Worm (Caenorhabditis elegans) whole organism, L1 larva: ENCODE results near the gene K08E5.5.

Experiments
- C04F5.9 ChIP-seq: sonication (generic microtip); optimal IDR thresholded peaks from 2 replicates; lab custom pipeline; 2016; ENCODE audit warnings: missing genetic modification characterization, missing compliant biosample characterization
- C34B4.2 ChIP-seq: sonication (generic microtip); optimal IDR thresholded peaks from 2 replicates; lab custom pipeline; 2017; ENCODE audit warnings: mild to moderate bottlenecking, missing genetic modification characterization, missing compliant biosample characterization
- aha-1 ChIP-seq: fragments of 150-350 bp; optimal IDR thresholded peaks from 2 replicates; lab custom pipeline; 2014; ENCODE audit warnings: missing biosample characterization, missing genetic modification characterization
- alr-1 ChIP-seq: fragments of 200-800 bp; sonication (Bioruptor generic); optimal IDR thresholded peaks from 2 replicates; lab custom pipeline; 2018; ENCODE audit warnings: borderline replicate concordance, mild to moderate bottlenecking, missing genetic modification characterization, missing compliant biosample characterization
- aly-2 ChIP-seq: fragments of 150-350 bp; optimal IDR thresholded peaks from 2 replicates; lab custom pipeline; 2014; ENCODE audit warnings: missing biosample characterization, missing genetic modification characterization
- blmp-1 ChIP-seq: fragments of 150-350 bp; optimal IDR thresholded peaks from 2 replicates; lab custom pipeline; 2014; ENCODE audit warnings: missing biosample characterization, missing genetic modification characterization
- ceh-63 ChIP-seq: fragments of 200-800 bp; sonication (Bioruptor generic); optimal IDR thresholded peaks from 2 replicates; lab custom pipeline; 2018; ENCODE audit warnings: mild to moderate bottlenecking, missing genetic modification characterization, missing compliant biosample characterization
- ceh-8 ChIP-seq: fragments of 200-800 bp; sonication (Bioruptor generic); optimal IDR thresholded peaks from 2 replicates; lab custom pipeline; 2018; ENCODE audit warnings: mild to moderate bottlenecking, missing genetic modification characterization, moderate library complexity, missing compliant biosample characterization
- ceh-88 ChIP-seq: fragments of 200-800 bp; sonication (Bioruptor generic); IDR thresholded peaks from 2 replicates; pipeline ENCODE4 v1.3.6; 2022; ENCODE audit warnings: missing genetic modification characterization, missing compliant biosample characterization
- ceh-90 ChIP-seq: sonication (generic microtip); optimal IDR thresholded peaks from 2 replicates; lab custom pipeline; 2016; ENCODE audit warnings: missing genetic modification characterization, missing compliant biosample characterization
- dpl-1 ChIP-seq, 3 experiments: fragments of 150-350 bp in 2 of 3; sonication (generic microtip) in 1 of 3; optimal IDR thresholded peaks; 2 replicates each; lab custom pipeline; 2014 to 2017; ENCODE audit warnings: missing biosample characterization in 3 of 3, missing genetic modification characterization in 3 of 3, missing genetic modification reagents in 3 of 3
- efl-1 ChIP-seq, 4 experiments: fragments of 150-350 bp; optimal IDR thresholded peaks in 3 of 4; peaks in 1 of 4; 1 replicate in 1 of 4; 2 replicates in 3 of 4; lab custom pipeline; 2014; ENCODE audit warnings: missing biosample characterization in 2 of 4, missing genetic modification characterization in 2 of 4, missing genetic modification reagents in 2 of 4
- egl-13 ChIP-seq: sonication (generic microtip); optimal IDR thresholded peaks from 2 replicates; lab custom pipeline; 2016; ENCODE audit warnings: missing genotype, missing genetic modification reagents, missing genetic modification characterization, missing compliant biosample characterization
- egl-27 ChIP-seq, 2 experiments: fragments of 150-350 bp in 1 of 2; sonication (generic microtip); optimal IDR thresholded peaks; 3 replicates each; lab custom pipeline; 2017 to 2018; ENCODE audit warnings: missing biosample characterization in 2 of 2, missing genetic modification characterization in 2 of 2, missing genetic modification reagents in 2 of 2
- elt-3 ChIP-seq, 6 experiments: fragments of 150-350 bp in 1 of 6; sonication (generic microtip); optimal IDR thresholded peaks; 2 replicates each; lab custom pipeline; 2017 to 2018; ENCODE audit warnings: missing biosample characterization in 6 of 6, missing genetic modification characterization in 6 of 6, inconsistent platforms in 1 of 6
- ets-5 ChIP-seq: fragments of 200-800 bp; sonication (Bioruptor generic); IDR thresholded peaks from 2 replicates; pipeline ENCODE4 v1.3.6; 2022; ENCODE audit warnings: missing genetic modification characterization, missing compliant biosample characterization
- fkh-8 ChIP-seq: sonication (generic microtip); optimal IDR thresholded peaks from 2 replicates; lab custom pipeline; 2016; ENCODE audit warnings: mild to moderate bottlenecking, missing genetic modification characterization, missing compliant biosample characterization
- irx-1 ChIP-seq: sonication (generic microtip); optimal IDR thresholded peaks from 2 replicates; lab custom pipeline; 2016; ENCODE audit warnings: missing genetic modification characterization, missing compliant biosample characterization
- isw-1 ChIP-seq: fragments of 200-800 bp; sonication (Bioruptor generic); IDR thresholded peaks from 2 replicates; pipeline ENCODE4 v1.3.6; 2022; ENCODE audit warnings: missing genetic modification characterization, missing compliant biosample characterization
- lin-14 ChIP-seq: fragments of 200-800 bp; sonication (Bioruptor generic); optimal IDR thresholded peaks from 2 replicates; lab custom pipeline; 2018; ENCODE audit warnings: mild to moderate bottlenecking, missing genetic modification characterization, moderate library complexity, missing compliant biosample characterization
- lin-35 ChIP-seq, 2 experiments: fragments of 150-350 bp; optimal IDR thresholded peaks; 2 replicates each; lab custom pipeline; 2014; ENCODE audit warnings: missing biosample characterization in 2 of 2, missing genetic modification characterization in 2 of 2, missing genetic modification reagents in 2 of 2
- lir-3 ChIP-seq: sonication (generic microtip); optimal IDR thresholded peaks from 2 replicates; lab custom pipeline; 2016; ENCODE audit warnings: mild to moderate bottlenecking, missing genetic modification characterization, moderate library complexity, missing compliant biosample characterization; ENCODE audit not compliant: poor library complexity
- lsy-2 ChIP-seq, 2 experiments: fragments of 150-350 bp; optimal IDR thresholded peaks; 2 replicates each; lab custom pipeline; 2014; ENCODE audit warnings: missing biosample characterization in 2 of 2, missing genetic modification characterization in 2 of 2
- mab-9 ChIP-seq: fragments of 200-800 bp; sonication (Bioruptor generic); IDR thresholded peaks from 2 replicates; pipeline ENCODE4 v1.3.6; 2022; ENCODE audit warnings: missing genetic modification reagents, missing genetic modification characterization, missing compliant biosample characterization
- mdl-1 ChIP-seq, 2 experiments: fragments of 150-350 bp; optimal IDR thresholded peaks; 2 replicates each; lab custom pipeline; 2014 to 2017; ENCODE audit warnings: missing biosample characterization in 2 of 2, missing genetic modification characterization in 2 of 2, inconsistent platforms in 1 of 2
- mef-2 ChIP-seq: fragments of 150-350 bp; optimal IDR thresholded peaks from 2 replicates; lab custom pipeline; 2014; ENCODE audit warnings: missing biosample characterization, missing genetic modification characterization
- mep-1 ChIP-seq: fragments of 150-350 bp; optimal IDR thresholded peaks from 2 replicates; lab custom pipeline; 2014; ENCODE audit warnings: missing biosample characterization, missing genetic modification characterization
- nhr-19 ChIP-seq: fragments of 200-800 bp; sonication (Bioruptor generic); conservative IDR thresholded peaks from 2 replicates; pipeline ENCODE4 v1.3.6; 2022; ENCODE audit warnings: missing genetic modification characterization, missing compliant biosample characterization
- nhr-20 ChIP-seq: sonication (generic microtip); optimal IDR thresholded peaks from 2 replicates; lab custom pipeline; 2016; ENCODE audit warnings: mild to moderate bottlenecking, missing genetic modification characterization, missing compliant biosample characterization
- nhr-28 ChIP-seq: fragments of 150-350 bp; optimal IDR thresholded peaks from 2 replicates; lab custom pipeline; 2014; ENCODE audit warnings: missing biosample characterization, missing genetic modification characterization
- nhr-47 ChIP-seq: sonication (generic microtip); optimal IDR thresholded peaks from 2 replicates; lab custom pipeline; 2016; ENCODE audit warnings: mild to moderate bottlenecking, missing genetic modification characterization, moderate library complexity, missing compliant biosample characterization
- nhr-71 ChIP-seq: sonication (generic microtip); optimal IDR thresholded peaks from 2 replicates; lab custom pipeline; 2016; ENCODE audit warnings: mild to moderate bottlenecking, missing genetic modification characterization, moderate library complexity, missing compliant biosample characterization
- nhr-77 ChIP-seq: fragments of 150-350 bp; optimal IDR thresholded peaks from 2 replicates; lab custom pipeline; 2014; ENCODE audit warnings: missing biosample characterization, missing genetic modification characterization
- nhr-84 ChIP-seq: sonication (generic microtip); optimal IDR thresholded peaks from 2 replicates; lab custom pipeline; 2017; ENCODE audit warnings: missing biosample characterization, missing genetic modification characterization
- nhr-85 ChIP-seq: sonication (generic microtip); peaks from one replicate; lab custom pipeline; 2016; ENCODE audit warnings: missing genetic modification characterization, inconsistent platforms, missing compliant biosample characterization
- pqm-1 ChIP-seq: sonication (generic microtip); optimal IDR thresholded peaks from 3 replicates; lab custom pipeline; 2017; ENCODE audit warnings: missing biosample characterization, missing genetic modification characterization
- sox-4 ChIP-seq: sonication (generic microtip); optimal IDR thresholded peaks from 2 replicates; lab custom pipeline; 2016; ENCODE audit warnings: missing genetic modification characterization, missing compliant biosample characterization
- tbx-2 ChIP-seq: sonication (generic microtip); optimal IDR thresholded peaks from 2 replicates; lab custom pipeline; 2016; ENCODE audit warnings: missing genetic modification characterization, missing compliant biosample characterization
- tlp-1 ChIP-seq: fragments of 150-350 bp; optimal IDR thresholded peaks from 2 replicates; lab custom pipeline; 2014; ENCODE audit warnings: missing biosample characterization, missing genetic modification characterization
- unc-130 ChIP-seq: fragments of 150-350 bp; optimal IDR thresholded peaks from 2 replicates; lab custom pipeline; 2017; ENCODE audit warnings: missing biosample characterization, missing genetic modification characterization, inconsistent platforms
- unc-98 ChIP-seq: fragments of 200-800 bp; sonication (Bioruptor generic); IDR thresholded peaks from 2 replicates; pipeline ENCODE4 v1.3.6; 2022; ENCODE audit warnings: missing genetic modification characterization, missing compliant biosample characterization
- vab-15 ChIP-seq: sonication (generic microtip); optimal IDR thresholded peaks from 2 replicates; lab custom pipeline; 2017; ENCODE audit warnings: missing genotype, mild to moderate bottlenecking, missing genetic modification characterization, missing compliant biosample characterization
- xbp-1 ChIP-seq: sonication (generic microtip); optimal IDR thresholded peaks from 2 replicates; lab custom pipeline; 2016; ENCODE audit warnings: missing genetic modification characterization, missing compliant biosample characterization
- zag-1 ChIP-seq: fragments of 150-350 bp; optimal IDR thresholded peaks from 2 replicates; lab custom pipeline; 2014; ENCODE audit warnings: missing biosample characterization, missing genetic modification characterization
- zip-4 ChIP-seq: fragments of 200-800 bp; sonication (Bioruptor generic); optimal IDR thresholded peaks from 2 replicates; lab custom pipeline; 2018; ENCODE audit warnings: mild to moderate bottlenecking, missing genetic modification characterization, moderate library complexity, missing compliant biosample characterization
- ztf-4 ChIP-seq: fragments of 150-350 bp; optimal IDR thresholded peaks from 2 replicates; lab custom pipeline; 2014; ENCODE audit warnings: missing biosample characterization, missing genetic modification characterization

Gene K08E5.5

DNA sequence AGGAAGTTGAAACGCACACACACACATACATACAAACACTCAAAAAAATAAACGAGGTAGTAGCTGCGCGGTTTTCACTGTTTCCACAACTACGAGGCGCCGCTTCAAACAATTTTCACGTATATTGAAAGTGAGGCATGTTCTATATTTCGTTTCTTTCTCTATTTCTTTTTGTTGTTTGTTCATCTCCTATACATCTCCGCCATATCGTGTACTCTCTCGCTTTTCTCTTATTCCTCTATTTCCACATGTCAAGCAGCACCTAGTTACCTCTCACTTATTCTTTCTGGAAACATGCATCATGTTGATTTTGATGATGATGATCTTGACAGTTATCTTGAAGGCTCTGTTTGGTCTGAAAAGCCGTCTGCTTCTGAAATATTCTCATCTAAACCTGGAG lies 23.5 kb downstream of the K08E5.5 start, which contains the start of gene ZK1128.7:
ZK1128.7 (plus strand) TSS at position 229 of the 400 bp plus-strand sequence.
- peak; percentile 32 for TF ChIP-seq lin-14 (GFP tag; lab: Kevin White, UChicago)
- TF ChIP-seq sox-4 (tag; lab: Kevin White, UChicago): no peak
- TF ChIP-seq efl-1 (optimal IDR thresholded peaks at IDR 0.05; lab: Kevin White, UChicago): peak in 1 of 2 experiments; percentile 19
- TF ChIP-seq efl-1 (GFP tag; optimal IDR thresholded peaks at IDR 0.05 in 1 of 2; lab: Kevin White, UChicago): peak in 1 of 2 experiments; percentile 48
- no peak for TF ChIP-seq nhr-28 (tag; lab: Kevin White, UChicago)
- TF ChIP-seq nhr-71: no peak
- no peak for TF ChIP-seq lir-3 (tag; lab: Kevin White, UChicago)
- TF ChIP-seq isw-1 (GFP tag; lab: Robert Waterston, UW): no peak
- peak; percentile 10 for TF ChIP-seq irx-1
- no peak for TF ChIP-seq zag-1 (tag; lab: Kevin White, UChicago)
- TF ChIP-seq nhr-85 (tag; lab: Kevin White, UChicago): no peak
- no peak for TF ChIP-seq mep-1
- peak in 1 of 2 experiments; percentile 16 for TF ChIP-seq lsy-2 (tag; optimal IDR thresholded peaks at IDR 0.05; lab: Kevin White, UChicago)
- no peak for TF ChIP-seq nhr-19
- TF ChIP-seq lin-35 (GFP tag; optimal IDR thresholded peaks at IDR 0.05; lab: Kevin White, UChicago): peak in 1 of 2 experiments; percentile 7
- TF ChIP-seq ceh-88 (GFP tag; lab: Robert Waterston, UW): no peak
- TF ChIP-seq fkh-8: peak; percentile 5
- TF ChIP-seq nhr-77 (tag; lab: Kevin White, UChicago): no peak
- no peak for TF ChIP-seq tlp-1 (tag; lab: Kevin White, UChicago)
- TF ChIP-seq ceh-90: no peak
- no peak for TF ChIP-seq ztf-4
- TF ChIP-seq ceh-63 (GFP tag; lab: Kevin White, UChicago): no peak
- TF ChIP-seq blmp-1: peak; percentile 81
- TF ChIP-seq nhr-20 (tag; lab: Kevin White, UChicago): no peak
- TF ChIP-seq mab-9 (GFP tag; lab: Robert Waterston, UW): no peak
- TF ChIP-seq unc-98 (GFP tag; lab: Robert Waterston, UW): no peak
- TF ChIP-seq zip-4 (GFP tag; lab: Kevin White, UChicago): no peak
- no peak for TF ChIP-seq egl-27 (tag; optimal IDR thresholded peaks at IDR 0.05; lab: Kevin White, UChicago)

DNA sequence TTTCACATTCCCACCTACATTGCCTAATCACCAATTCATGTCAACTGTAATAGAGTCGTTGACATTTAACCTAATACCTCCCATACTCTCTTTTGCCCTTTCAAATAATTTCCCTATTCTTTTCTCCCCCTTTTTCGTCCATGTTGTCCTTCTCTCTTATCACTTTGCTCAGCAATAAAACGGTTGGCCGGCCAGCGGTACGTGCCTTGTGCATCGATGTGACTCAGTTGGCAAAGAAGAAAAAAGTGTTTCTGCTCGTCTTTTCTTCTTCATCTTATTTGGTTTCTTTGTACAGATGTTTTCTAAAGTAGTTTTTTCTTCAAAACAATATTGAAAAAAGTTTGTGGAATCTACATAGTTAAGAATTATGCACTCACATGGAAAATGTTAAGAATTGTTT lies 25.8 kb downstream of the K08E5.5 start:
- TF ChIP-seq pqm-1 (peak; percentile 13), nhr-84 (tag; lab: Kevin White, UChicago) (no peak)
- TF ChIP-seq, all 84 proteins: peak for 1

DNA sequence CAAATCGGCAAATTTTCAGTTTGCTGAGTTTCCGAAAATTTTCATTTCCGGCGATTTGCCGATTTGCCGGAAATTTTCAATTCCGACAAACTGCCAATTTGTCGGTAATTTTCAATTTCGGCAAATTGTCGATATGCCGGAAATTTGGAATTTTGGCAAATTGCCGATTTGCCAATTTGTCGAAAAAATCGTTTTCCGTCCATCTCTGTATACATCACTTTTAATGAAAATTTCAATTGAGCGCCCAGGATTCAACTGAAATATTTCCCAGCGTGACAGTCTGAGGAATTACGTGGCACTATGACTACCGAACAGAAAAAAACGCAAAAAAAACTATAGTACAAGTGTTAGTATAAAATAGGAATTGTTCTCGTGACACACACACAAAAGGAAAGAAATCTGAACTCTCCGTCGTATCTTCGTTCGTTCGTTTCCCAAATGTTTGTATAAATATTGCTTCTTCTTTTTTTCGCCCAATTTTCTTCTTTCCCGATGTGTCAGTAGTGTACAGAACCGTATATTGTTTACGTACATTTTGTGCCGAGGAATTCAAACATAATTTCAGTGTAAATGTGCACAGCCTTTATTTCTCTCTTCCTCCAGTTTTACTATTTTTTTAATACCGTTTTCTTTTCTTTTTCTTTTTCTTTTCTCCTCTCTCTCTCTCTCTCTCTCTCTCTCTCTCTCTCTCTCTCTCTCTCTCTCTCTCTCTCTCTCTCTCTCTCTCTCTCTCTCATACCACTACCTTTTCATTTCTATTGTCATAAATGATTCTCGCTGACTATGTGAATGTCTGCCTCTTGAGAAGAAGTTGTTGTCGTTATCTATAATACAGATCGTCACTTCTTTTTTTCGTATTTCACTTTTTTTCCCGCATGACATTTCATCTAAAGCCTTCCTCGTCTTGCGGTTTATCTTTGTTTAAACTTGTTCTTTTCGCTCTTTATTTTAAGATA lies 27.5 kb downstream of the K08E5.5 start:
- TF ChIP-seq xbp-1: no peak
- no peak for TF ChIP-seq nhr-47 (tag; lab: Kevin White, UChicago)
- TF ChIP-seq mdl-1 (tag; optimal IDR thresholded peaks at IDR 0.05; lab: Kevin White, UChicago): no peak
- no peak for TF ChIP-seq alr-1
- TF ChIP-seq nhr-77 (tag; lab: Kevin White, UChicago): no peak
- no peak for TF ChIP-seq mab-9 (GFP tag; lab: Robert Waterston, UW)
- TF ChIP-seq aha-1: no peak
- peak; percentile 90 for TF ChIP-seq blmp-1
- no peak for TF ChIP-seq C04F5.9 (tag; lab: Kevin White, UChicago)
- no peak for TF ChIP-seq ets-5 (GFP tag; lab: Robert Waterston, UW)
- TF ChIP-seq unc-130 (tag; lab: Kevin White, UChicago): no peak
- no peak for TF ChIP-seq vab-15 (tag; lab: Kevin White, UChicago)
- no peak for TF ChIP-seq ztf-4
- peak; percentile 20 for TF ChIP-seq mep-1
- no peak for TF ChIP-seq mef-2
- TF ChIP-seq C34B4.2 (tag; lab: Kevin White, UChicago): no peak
- no peak for TF ChIP-seq dpl-1 (GFP tag; optimal IDR thresholded peaks at IDR 0.05; lab: Kevin White, UChicago)
- TF ChIP-seq nhr-19: peak; percentile 45
- peak in 2 of 6 experiments; percentile 13 to 37 for TF ChIP-seq elt-3 (tag; optimal IDR thresholded peaks at IDR 0.05; lab: Kevin White, UChicago)
- TF ChIP-seq egl-13 (tag; lab: Kevin White, UChicago): no peak
- TF ChIP-seq ceh-8 (GFP tag; lab: Kevin White, UChicago): no peak
- no peak for TF ChIP-seq pqm-1
- no peak for TF ChIP-seq aly-2
- no peak for TF ChIP-seq ceh-63 (GFP tag; lab: Kevin White, UChicago)
- TF ChIP-seq lin-35 (GFP tag; optimal IDR thresholded peaks at IDR 0.05; lab: Kevin White, UChicago): peak in 1 of 2 experiments; percentile 60
- TF ChIP-seq ceh-88 (GFP tag; lab: Robert Waterston, UW): no peak
- TF ChIP-seq irx-1: no peak
- TF ChIP-seq tbx-2 (tag; lab: Kevin White, UChicago): no peak
